Worm (Caenorhabditis elegans) whole organism, L1 larva: ENCODE results near the gene ctbp-1.

Source experiments
- C04F5.9 ChIP-seq: sonication (generic microtip); optimal IDR thresholded peaks from 2 replicates; lab custom pipeline; 2016; ENCODE audit warnings: missing genetic modification characterization, missing compliant biosample characterization
- aly-2 ChIP-seq: fragments of 150-350 bp; optimal IDR thresholded peaks from 2 replicates; lab custom pipeline; 2014; ENCODE audit warnings: missing biosample characterization, missing genetic modification characterization
- blmp-1 ChIP-seq: fragments of 150-350 bp; optimal IDR thresholded peaks from 2 replicates; lab custom pipeline; 2014; ENCODE audit warnings: missing biosample characterization, missing genetic modification characterization
- ceh-63 ChIP-seq: fragments of 200-800 bp; sonication (Bioruptor generic); optimal IDR thresholded peaks from 2 replicates; lab custom pipeline; 2018; ENCODE audit warnings: mild to moderate bottlenecking, missing genetic modification characterization, missing compliant biosample characterization
- ceh-82 ChIP-seq, 3 experiments: fragments of 150-350 bp in 1 of 3; sonication (generic microtip) in 2 of 3; optimal IDR thresholded peaks; 2 replicates each; lab custom pipeline; 2014 to 2017; ENCODE audit warnings: missing biosample characterization in 3 of 3, missing genetic modification characterization in 3 of 3
- ceh-90 ChIP-seq: sonication (generic microtip); optimal IDR thresholded peaks from 2 replicates; lab custom pipeline; 2016; ENCODE audit warnings: missing genetic modification characterization, missing compliant biosample characterization
- egl-13 ChIP-seq: sonication (generic microtip); optimal IDR thresholded peaks from 2 replicates; lab custom pipeline; 2016; ENCODE audit warnings: missing genotype, missing genetic modification reagents, missing genetic modification characterization, missing compliant biosample characterization
- elt-3 ChIP-seq, 6 experiments: fragments of 150-350 bp in 1 of 6; sonication (generic microtip); optimal IDR thresholded peaks; 2 replicates each; lab custom pipeline; 2017 to 2018; ENCODE audit warnings: missing biosample characterization in 6 of 6, missing genetic modification characterization in 6 of 6, inconsistent platforms in 1 of 6
- ets-5 ChIP-seq: fragments of 200-800 bp; sonication (Bioruptor generic); IDR thresholded peaks from 2 replicates; pipeline ENCODE4 v1.3.6; 2022; ENCODE audit warnings: missing genetic modification characterization, missing compliant biosample characterization
- fkh-10 ChIP-seq: sonication (generic microtip); optimal IDR thresholded peaks from 2 replicates; lab custom pipeline; 2017; ENCODE audit warnings: missing biosample characterization, missing genetic modification reagents, missing genetic modification characterization
- fkh-4 ChIP-seq: sonication (generic microtip); optimal IDR thresholded peaks from 2 replicates; lab custom pipeline; 2016; ENCODE audit warnings: missing compliant biosample characterization, missing genetic modification characterization, borderline replicate concordance
- irx-1 ChIP-seq: sonication (generic microtip); optimal IDR thresholded peaks from 2 replicates; lab custom pipeline; 2016; ENCODE audit warnings: missing genetic modification characterization, missing compliant biosample characterization
- isw-1 ChIP-seq: fragments of 200-800 bp; sonication (Bioruptor generic); IDR thresholded peaks from 2 replicates; pipeline ENCODE4 v1.3.6; 2022; ENCODE audit warnings: missing genetic modification characterization, missing compliant biosample characterization
- jun-1 ChIP-seq: fragments of 150-350 bp; optimal IDR thresholded peaks from 2 replicates; lab custom pipeline; 2014; ENCODE audit warnings: missing biosample characterization, missing genetic modification reagents, missing genetic modification characterization
- lin-14 ChIP-seq: fragments of 200-800 bp; sonication (Bioruptor generic); optimal IDR thresholded peaks from 2 replicates; lab custom pipeline; 2018; ENCODE audit warnings: mild to moderate bottlenecking, missing genetic modification characterization, moderate library complexity, missing compliant biosample characterization
- lin-35 ChIP-seq, 2 experiments: fragments of 150-350 bp; optimal IDR thresholded peaks; 2 replicates each; lab custom pipeline; 2014; ENCODE audit warnings: missing biosample characterization in 2 of 2, missing genetic modification characterization in 2 of 2, missing genetic modification reagents in 2 of 2
- mdl-1 ChIP-seq, 2 experiments: fragments of 150-350 bp; optimal IDR thresholded peaks; 2 replicates each; lab custom pipeline; 2014 to 2017; ENCODE audit warnings: missing biosample characterization in 2 of 2, missing genetic modification characterization in 2 of 2, inconsistent platforms in 1 of 2
- mef-2 ChIP-seq: fragments of 150-350 bp; optimal IDR thresholded peaks from 2 replicates; lab custom pipeline; 2014; ENCODE audit warnings: missing biosample characterization, missing genetic modification characterization
- mep-1 ChIP-seq: fragments of 150-350 bp; optimal IDR thresholded peaks from 2 replicates; lab custom pipeline; 2014; ENCODE audit warnings: missing biosample characterization, missing genetic modification characterization
- nhr-20 ChIP-seq: sonication (generic microtip); optimal IDR thresholded peaks from 2 replicates; lab custom pipeline; 2016; ENCODE audit warnings: mild to moderate bottlenecking, missing genetic modification characterization, missing compliant biosample characterization
- nhr-237 ChIP-seq: fragments of 150-350 bp; optimal IDR thresholded peaks from 2 replicates; lab custom pipeline; 2014; ENCODE audit warnings: missing biosample characterization, missing genetic modification characterization
- nhr-28 ChIP-seq: fragments of 150-350 bp; optimal IDR thresholded peaks from 2 replicates; lab custom pipeline; 2014; ENCODE audit warnings: missing biosample characterization, missing genetic modification characterization
- nhr-76 ChIP-seq: sonication (generic microtip); optimal IDR thresholded peaks from 2 replicates; lab custom pipeline; 2017; ENCODE audit warnings: missing biosample characterization, missing genetic modification characterization
- nhr-84 ChIP-seq: sonication (generic microtip); optimal IDR thresholded peaks from 2 replicates; lab custom pipeline; 2017; ENCODE audit warnings: missing biosample characterization, missing genetic modification characterization
- pax-3 ChIP-seq: fragments of 200-800 bp; sonication (Bioruptor generic); optimal IDR thresholded peaks from 2 replicates; lab custom pipeline; 2018; ENCODE audit warnings: mild to moderate bottlenecking, missing genetic modification characterization, moderate library complexity, missing compliant biosample characterization
- rnt-1 ChIP-seq: sonication (generic microtip); optimal IDR thresholded peaks from 2 replicates; lab custom pipeline; 2016; ENCODE audit warnings: mild to moderate bottlenecking, missing genetic modification characterization, moderate library complexity, missing compliant biosample characterization
- skn-1 ChIP-seq: fragments of 150-350 bp; optimal IDR thresholded peaks from 2 replicates; lab custom pipeline; 2014; ENCODE audit warnings: missing biosample characterization, missing genetic modification characterization
- sptf-1 ChIP-seq: fragments of 150-350 bp; optimal IDR thresholded peaks from 2 replicates; lab custom pipeline; 2014; ENCODE audit warnings: missing biosample characterization, missing genetic modification characterization
- sup-37 ChIP-seq: fragments of 200-800 bp; sonication (Bioruptor generic); optimal IDR thresholded peaks from 2 replicates; lab custom pipeline; 2018; ENCODE audit warnings: mild to moderate bottlenecking, missing genetic modification characterization, missing compliant biosample characterization
- tbx-2 ChIP-seq: sonication (generic microtip); optimal IDR thresholded peaks from 2 replicates; lab custom pipeline; 2016; ENCODE audit warnings: missing genetic modification characterization, missing compliant biosample characterization
- unc-30 ChIP-seq: sonication (generic microtip); optimal IDR thresholded peaks from 2 replicates; lab custom pipeline; 2017; ENCODE audit warnings: missing biosample characterization, missing genetic modification characterization
- vab-15 ChIP-seq: sonication (generic microtip); optimal IDR thresholded peaks from 2 replicates; lab custom pipeline; 2017; ENCODE audit warnings: missing genotype, mild to moderate bottlenecking, missing genetic modification characterization, missing compliant biosample characterization
- zag-1 ChIP-seq: fragments of 150-350 bp; optimal IDR thresholded peaks from 2 replicates; lab custom pipeline; 2014; ENCODE audit warnings: missing biosample characterization, missing genetic modification characterization

The ctbp-1 gene

DNA sequence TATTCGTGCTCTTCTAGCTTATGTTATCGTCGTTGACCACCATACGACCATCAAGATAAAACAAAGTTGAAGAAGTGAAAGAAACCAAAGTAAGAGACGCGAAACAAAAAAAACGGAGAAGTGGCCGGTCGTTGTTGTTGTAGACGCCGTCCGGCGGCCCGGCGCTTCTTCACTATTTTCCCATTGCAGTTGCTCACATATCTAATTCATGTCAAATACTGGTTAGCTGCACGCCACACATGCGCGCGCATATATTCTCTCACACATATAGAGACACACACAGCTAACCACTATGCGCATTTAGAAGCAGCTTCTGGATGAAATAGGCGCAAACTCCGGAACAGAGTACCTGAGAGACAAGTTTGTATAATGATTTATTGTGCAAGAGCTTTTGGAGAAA lies 5.5 kb downstream of the ctbp-1 start:
- TF ChIP-seq ets-5 (GFP tag; lab: Robert Waterston, UW) (no peak), lin-14 (GFP tag; lab: Kevin White, UChicago) (peak; percentile 53), fkh-4 (no peak), mef-2 (tag; lab: Kevin White, UChicago) (no peak), nhr-28 (tag; lab: Kevin White, UChicago) (no peak), pax-3 (tag; lab: Kevin White, UChicago) (no peak), isw-1 (GFP tag; lab: Robert Waterston, UW) (no peak), egl-13 (tag; lab: Kevin White, UChicago) (peak; percentile 4), ceh-82 (tag; optimal IDR thresholded peaks at IDR 0.05; lab: Kevin White, UChicago) (peak in 1 of 3 experiments; percentile 26), zag-1 (no peak)
- TF ChIP-seq, all 84 proteins: peak for 3

DNA sequence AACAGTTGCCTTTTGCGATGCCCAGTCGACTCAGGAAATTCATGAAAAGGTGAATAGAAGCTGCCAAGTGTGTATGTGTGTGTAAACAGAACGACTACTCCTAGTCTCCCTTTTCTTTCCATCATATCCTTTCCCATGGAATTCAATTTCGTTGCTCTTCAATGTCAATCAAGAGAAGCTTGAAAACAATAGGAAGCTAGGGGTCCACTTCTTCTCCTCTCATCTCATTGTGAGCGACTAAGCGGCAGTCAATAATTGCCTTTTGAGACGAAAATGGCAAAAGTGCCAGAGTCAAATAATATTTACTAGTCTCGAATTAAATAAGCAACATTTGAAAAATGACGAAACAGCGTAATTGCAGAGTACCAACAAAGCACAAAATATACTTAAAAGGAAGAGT lies 7.1 kb downstream of the ctbp-1 start:
- TF ChIP-seq fkh-10 (GFP tag; lab: Kevin White, UChicago) (peak; percentile 9), lin-14 (GFP tag; lab: Kevin White, UChicago) (peak; percentile 44), C04F5.9 (tag; lab: Kevin White, UChicago) (no peak), zag-1 (no peak)

DNA sequence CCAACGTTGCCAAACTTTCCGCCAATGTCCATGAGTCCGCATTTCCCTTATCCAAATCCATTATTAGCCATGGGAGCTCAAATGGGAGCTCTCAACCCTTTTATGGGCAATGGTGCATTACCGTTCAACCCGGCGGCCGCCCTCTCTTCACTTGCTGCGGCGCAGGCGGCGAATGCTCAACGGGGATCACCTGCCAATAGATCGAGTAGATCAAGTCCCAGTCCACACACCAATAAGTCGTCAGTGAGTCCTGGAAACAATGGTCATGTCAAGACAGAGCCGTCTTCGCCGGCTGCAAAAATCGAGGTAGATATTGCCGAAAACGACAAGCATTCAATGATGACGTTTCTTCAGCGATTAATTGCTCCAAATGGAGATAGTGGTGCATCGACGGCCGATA lies 9.6 kb downstream of the ctbp-1 start:
- no peak for TF ChIP-seq ets-5 (GFP tag; lab: Robert Waterston, UW)
- no peak for TF ChIP-seq rnt-1 (tag; lab: Kevin White, UChicago)
- no peak for TF ChIP-seq mdl-1 (tag; optimal IDR thresholded peaks at IDR 0.05; lab: Kevin White, UChicago)
- TF ChIP-seq nhr-237 (tag; lab: Kevin White, UChicago): no peak
- TF ChIP-seq ceh-63: no peak
- no peak for TF ChIP-seq nhr-84 (tag; lab: Kevin White, UChicago)
- TF ChIP-seq vab-15 (tag; lab: Kevin White, UChicago): no peak
- no peak for TF ChIP-seq zag-1
- no peak for TF ChIP-seq nhr-76 (tag; lab: Kevin White, UChicago)
- no peak for TF ChIP-seq lin-35 (GFP tag; optimal IDR thresholded peaks at IDR 0.05; lab: Kevin White, UChicago)
- no peak for TF ChIP-seq mep-1
- TF ChIP-seq ceh-90: no peak
- TF ChIP-seq sptf-1 (tag; lab: Kevin White, UChicago): no peak

DNA sequence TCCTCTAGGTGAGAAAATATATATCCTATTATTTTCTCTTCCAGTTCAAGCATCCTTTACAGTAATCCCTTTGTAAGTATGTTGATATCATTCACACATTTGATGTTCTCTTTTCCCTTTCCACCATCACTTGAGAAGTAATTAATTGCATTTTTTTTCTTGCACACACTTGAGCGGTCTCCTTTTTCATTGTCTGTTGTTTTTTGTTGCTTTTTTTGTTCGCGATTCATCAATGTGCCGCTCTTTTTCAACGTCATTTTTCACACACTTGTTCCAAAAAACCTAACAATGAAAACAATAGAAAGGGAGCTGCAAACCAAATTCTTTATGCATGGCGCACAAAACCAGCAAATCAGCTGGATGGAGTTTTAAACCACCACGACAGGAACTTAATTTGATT lies 13.1 kb downstream of the ctbp-1 start, which contains the start of gene F49E10.4:
F49E10.4 (plus strand) TSS at position 301 of the 400 bp plus-strand sequence.
- no peak for TF ChIP-seq C04F5.9 (tag; lab: Kevin White, UChicago)
- TF ChIP-seq isw-1 (GFP tag; lab: Robert Waterston, UW): no peak
- TF ChIP-seq blmp-1 (tag; lab: Kevin White, UChicago): no peak
- no peak for TF ChIP-seq tbx-2
- no peak for TF ChIP-seq aly-2 (tag; lab: Kevin White, UChicago)
- no peak for TF ChIP-seq nhr-28 (tag; lab: Kevin White, UChicago)
- TF ChIP-seq elt-3 (tag; optimal IDR thresholded peaks at IDR 0.05; lab: Kevin White, UChicago): no peak
- no peak for TF ChIP-seq skn-1 (tag; lab: Kevin White, UChicago)
- TF ChIP-seq mef-2 (tag; lab: Kevin White, UChicago): no peak
- TF ChIP-seq sup-37 (GFP tag; lab: Kevin White, UChicago): no peak
- TF ChIP-seq unc-30 (tag; lab: Kevin White, UChicago): no peak
- TF ChIP-seq lin-35 (GFP tag; optimal IDR thresholded peaks at IDR 0.05; lab: Kevin White, UChicago): no peak
- no peak for TF ChIP-seq mdl-1 (tag; optimal IDR thresholded peaks at IDR 0.05; lab: Kevin White, UChicago)
- TF ChIP-seq irx-1: no peak
- TF ChIP-seq nhr-237 (tag; lab: Kevin White, UChicago): no peak
- no peak for TF ChIP-seq egl-13 (tag; lab: Kevin White, UChicago)
- no peak for TF ChIP-seq ets-5 (GFP tag; lab: Robert Waterston, UW)
- TF ChIP-seq jun-1 (tag; lab: Kevin White, UChicago): no peak
- TF ChIP-seq, all 84 proteins: peak for 0

DNA sequence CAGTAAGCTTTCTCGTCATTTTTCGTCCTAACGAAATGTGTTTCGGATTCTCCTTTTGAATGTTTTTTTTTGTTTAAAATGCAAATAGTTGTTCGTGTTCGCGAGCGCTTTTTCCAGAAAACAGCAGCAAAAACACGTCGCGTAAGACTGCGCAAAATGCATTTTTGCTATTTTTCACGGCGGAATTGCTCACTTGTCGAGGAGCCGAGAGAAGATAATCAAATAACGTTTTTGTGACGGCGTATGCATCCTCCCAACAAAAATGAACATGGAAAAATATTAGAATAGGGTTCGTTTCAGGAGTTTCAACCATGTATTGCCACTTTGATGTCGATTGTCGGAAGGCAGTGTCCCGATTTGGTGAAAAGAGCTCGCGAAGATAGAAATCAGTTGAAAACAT lies 14.5 kb downstream of the ctbp-1 start:
- peak; percentile 28 for TF ChIP-seq fkh-10 (GFP tag; lab: Kevin White, UChicago)
- TF ChIP-seq lin-14 (GFP tag; lab: Kevin White, UChicago): peak; percentile 20
- no peak for TF ChIP-seq nhr-20 (tag; lab: Kevin White, UChicago)
